Fruit fly (Drosophila melanogaster) whole organism, wandering third instar larva: ENCODE measurements around the gene Vha26.

Experiments
- Abd-B ChIP-seq: fragments of >200 bp; optimal IDR thresholded peaks from 2 replicates; lab custom pipeline; 2017; ENCODE audit warnings: missing biosample characterization, missing genetic modification characterization
- CG32264 ChIP-seq: fragments of 200-800 bp; sonication (Bioruptor generic); optimal IDR thresholded peaks from 2 replicates; lab custom pipeline; 2016; ENCODE audit warnings: missing biosample characterization, missing genetic modification characterization
- CG9705 ChIP-seq: fragments of 200-800 bp; sonication (Bioruptor generic); optimal IDR thresholded peaks from 2 replicates; lab custom pipeline; 2018; ENCODE audit warnings: missing biosample characterization, mild to moderate bottlenecking, missing genetic modification characterization
- CrebA ChIP-seq: fragments of 200-800 bp; sonication (Bioruptor generic); optimal IDR thresholded peaks from 2 replicates; lab custom pipeline; 2016; ENCODE audit warnings: missing biosample characterization, mild to moderate bottlenecking, missing genetic modification characterization, borderline replicate concordance
- Dfd ChIP-seq: fragments of >200 bp; optimal IDR thresholded peaks from 2 replicates; lab custom pipeline; 2017; ENCODE audit warnings: missing biosample characterization, missing genetic modification characterization
- Dif ChIP-seq: fragments of 200-275, 200-300 bp; sonication (Bioruptor generic); optimal IDR thresholded peaks from 2 replicates; lab custom pipeline; 2018; ENCODE audit warnings: missing biosample characterization, missing genetic modification characterization; ENCODE audit not compliant: partially characterized antibody
- GATAd ChIP-seq: sonication (Bioruptor generic); optimal IDR thresholded peaks from 2 replicates; lab custom pipeline; 2016; ENCODE audit warnings: missing biosample characterization, missing genetic modification characterization
- HLH106 ChIP-seq: fragments of 200-800 bp; optimal IDR thresholded peaks from 3 replicates; lab custom pipeline; 2019; ENCODE audit warnings: missing biosample characterization, mild to moderate bottlenecking, missing genetic modification characterization, moderate library complexity
- Hnf4 ChIP-seq: fragments of 200-800 bp; sonication (Bioruptor generic); optimal IDR thresholded peaks from 2 replicates; lab custom pipeline; 2016; ENCODE audit warnings: missing biosample characterization, mild to moderate bottlenecking, missing genetic modification characterization
- Hr78 ChIP-seq: fragments of >200 bp; optimal IDR thresholded peaks from 2 replicates; lab custom pipeline; 2017; ENCODE audit warnings: missing biosample characterization, missing genetic modification characterization
- Hr83 ChIP-seq: fragments of 200-300 bp; sonication (Bioruptor generic); optimal IDR thresholded peaks from 2 replicates; lab custom pipeline; 2016; ENCODE audit warnings: missing biosample characterization, mild to moderate bottlenecking, missing genetic modification characterization, moderate library complexity; ENCODE audit not compliant: poor library complexity, severe bottlenecking
- Jra ChIP-seq: sonication (Bioruptor generic); optimal IDR thresholded peaks from 2 replicates; lab custom pipeline; 2016; ENCODE audit warnings: missing biosample characterization, missing genetic modification characterization
- Mio ChIP-seq: sonication (Bioruptor generic); optimal IDR thresholded peaks from 2 replicates; lab custom pipeline; 2016; ENCODE audit warnings: missing biosample characterization, missing genetic modification characterization
- Myc ChIP-seq: fragments of >200 bp; optimal IDR thresholded peaks from 2 replicates; lab custom pipeline; 2017
- N ChIP-seq: fragments of >200 bp; optimal IDR thresholded peaks from 2 replicates; lab custom pipeline; 2018; ENCODE audit warnings: missing biosample characterization, missing external identifiers, missing genetic modification characterization
- OdsH ChIP-seq: fragments of 200-800 bp; sonication (Bioruptor generic); optimal IDR thresholded peaks from 2 replicates; lab custom pipeline; 2016; ENCODE audit warnings: missing biosample characterization, mild to moderate bottlenecking, missing genetic modification characterization
- Rel ChIP-seq, 2 experiments: fragments of 200-800 bp; sonication (Bioruptor generic) in 1 of 2; optimal IDR thresholded peaks; 2 replicates in 1 of 2; 3 replicates in 1 of 2; lab custom pipeline; 2016 to 2019; ENCODE audit warnings: mild to moderate bottlenecking in 2 of 2, missing biosample characterization in 2 of 2, missing genetic modification characterization in 2 of 2, moderate library complexity in 1 of 2
- Sp1 ChIP-seq: fragments of 200-800 bp; sonication (Bioruptor generic); optimal IDR thresholded peaks from 3 replicates; lab custom pipeline; 2019; ENCODE audit warnings: missing biosample characterization, mild to moderate bottlenecking, missing genetic modification characterization, moderate library complexity
- Vsx2 ChIP-seq: fragments of 200-300, 225-300 bp; sonication (Bioruptor generic); optimal IDR thresholded peaks from 2 replicates; lab custom pipeline; 2018; ENCODE audit warnings: missing biosample characterization, missing genetic modification characterization; ENCODE audit not compliant: partially characterized antibody
- br ChIP-seq: fragments of 200-800 bp; sonication (Bioruptor generic); optimal IDR thresholded peaks from 2 replicates; lab custom pipeline; 2016; ENCODE audit warnings: missing biosample characterization, missing genetic modification characterization
- brk ChIP-seq: fragments of 200-800 bp; sonication (Bioruptor generic); optimal IDR thresholded peaks from 2 replicates; lab custom pipeline; 2016; ENCODE audit warnings: missing biosample characterization, mild to moderate bottlenecking, missing genetic modification characterization
- dl ChIP-seq, 2 experiments: fragments of 175-275, 200-275 bp in 1 of 2; fragments of 200-275 bp in 1 of 2; sonication (Bioruptor generic); optimal IDR thresholded peaks; lab custom pipeline; 2018; ENCODE audit warnings: mild to moderate bottlenecking in 2 of 2, missing biosample characterization in 2 of 2, missing genetic modification characterization in 2 of 2, moderate library complexity in 2 of 2; ENCODE audit not compliant: partially characterized antibody in 2 of 2, insufficient read depth in 1 of 2
- dmrt93B ChIP-seq: fragments of 200-800 bp; sonication (Bioruptor generic); optimal IDR thresholded peaks from 2 replicates; lab custom pipeline; 2018; ENCODE audit warnings: missing biosample characterization, mild to moderate bottlenecking, missing genetic modification characterization
- dsf ChIP-seq: sonication (Bioruptor generic); optimal IDR thresholded peaks from 2 replicates; lab custom pipeline; 2016; ENCODE audit warnings: missing biosample characterization, missing genetic modification characterization, borderline replicate concordance
- ey ChIP-seq: fragments of 200-800 bp; sonication (Bioruptor generic); optimal IDR thresholded peaks from 2 replicates; lab custom pipeline; 2016; ENCODE audit warnings: missing biosample characterization, missing genetic modification characterization
- foxo ChIP-seq, 2 experiments: fragments of 200-800 bp; sonication (Bioruptor generic); optimal IDR thresholded peaks; 2 replicates in 1 of 2; 3 replicates in 1 of 2; lab custom pipeline; 2016 to 2017; ENCODE audit warnings: missing biosample characterization in 2 of 2, missing genetic modification characterization in 2 of 2
- fru ChIP-seq: fragments of 200-800 bp; sonication (Bioruptor generic); optimal IDR thresholded peaks from 3 replicates; lab custom pipeline; 2016; ENCODE audit warnings: missing biosample characterization, mild to moderate bottlenecking, missing genetic modification characterization
- h ChIP-seq: fragments of 200-800 bp; sonication (Bioruptor generic); optimal IDR thresholded peaks from 3 replicates; lab custom pipeline; 2016; ENCODE audit warnings: missing biosample characterization, mild to moderate bottlenecking, missing genetic modification characterization
- jim ChIP-seq: fragments of 175-275, 200-325 bp; sonication (Bioruptor generic); optimal IDR thresholded peaks from 2 replicates; lab custom pipeline; 2016; ENCODE audit warnings: missing biosample characterization, mild to moderate bottlenecking, missing genetic modification characterization
- lola ChIP-seq: fragments of >200 bp; optimal IDR thresholded peaks from 2 replicates; lab custom pipeline; 2017; ENCODE audit warnings: missing biosample characterization, missing genetic modification characterization
- pan ChIP-seq: fragments of >200 bp; optimal IDR thresholded peaks from 2 replicates; lab custom pipeline; 2017
- psq ChIP-seq: fragments of 200-800 bp; sonication (Bioruptor generic); optimal IDR thresholded peaks from 3 replicates; lab custom pipeline; 2017; ENCODE audit warnings: missing biosample characterization, mild to moderate bottlenecking, missing genetic modification characterization, moderate library complexity
- rgr ChIP-seq: fragments of 200-800 bp; sonication (Bioruptor generic); optimal IDR thresholded peaks from 3 replicates; lab custom pipeline; 2016; ENCODE audit warnings: missing biosample characterization, mild to moderate bottlenecking, missing genetic modification characterization
- sage ChIP-seq: fragments of 200-800 bp; sonication (Bioruptor generic); optimal IDR thresholded peaks from 2 replicates; lab custom pipeline; 2016; ENCODE audit warnings: missing biosample characterization, mild to moderate bottlenecking, missing genetic modification characterization
- sv ChIP-seq: fragments of 200-800 bp; sonication (Bioruptor generic); optimal IDR thresholded peaks from 3 replicates; lab custom pipeline; 2016; ENCODE audit warnings: missing biosample characterization, missing genetic modification characterization
- tai ChIP-seq: sonication (Bioruptor generic); optimal IDR thresholded peaks from 2 replicates; lab custom pipeline; 2016; ENCODE audit warnings: missing biosample characterization, missing genetic modification characterization
- usp ChIP-seq: fragments of >200 bp; optimal IDR thresholded peaks from 2 replicates; lab custom pipeline; 2017; ENCODE audit warnings: missing biosample characterization, missing genetic modification characterization
- woc ChIP-seq: sonication (Bioruptor generic); optimal IDR thresholded peaks from 2 replicates; lab custom pipeline; 2016; ENCODE audit warnings: missing biosample characterization, mild to moderate bottlenecking, missing genetic modification characterization

Gene Vha26

DNA sequence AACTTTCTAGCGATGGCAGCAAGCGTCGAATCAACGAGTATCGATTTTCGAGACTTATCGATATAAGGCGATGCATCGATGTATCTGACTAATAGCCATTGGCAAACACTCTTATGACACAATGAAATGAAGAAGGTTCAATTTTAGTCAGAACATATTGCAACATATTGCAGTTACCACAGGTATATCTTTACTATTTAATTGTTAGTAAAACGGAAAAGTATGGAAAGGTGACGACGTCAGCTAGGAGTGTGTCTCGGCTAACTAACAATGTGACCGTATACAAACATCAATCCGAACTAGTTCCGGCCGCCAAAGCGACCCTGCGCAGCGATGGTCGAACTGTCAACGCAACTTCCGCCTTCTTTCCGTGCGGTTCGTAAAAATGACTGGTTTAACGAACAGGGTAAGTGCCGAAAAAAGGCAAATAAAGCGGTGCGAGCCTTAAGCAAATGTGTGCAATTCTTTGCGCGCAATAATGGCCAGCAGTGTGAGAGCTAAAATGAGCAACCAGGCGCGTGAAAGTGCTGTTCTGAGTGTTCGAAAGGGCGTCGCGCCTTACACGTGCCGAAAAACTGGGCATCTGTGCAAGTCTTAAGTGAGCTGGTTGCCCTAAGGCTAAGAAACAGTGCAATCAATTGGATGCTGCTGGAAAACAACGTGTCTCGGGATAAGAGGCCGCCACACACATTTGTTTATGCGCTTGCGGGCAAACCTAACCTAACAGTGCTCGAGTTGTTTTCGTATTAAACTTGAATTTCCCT, 32.7 kb downstream of the Vha26 start, which contains the start of the genes Dph4, Spec2 and RpL13A:
Gene Dph4 (minus strand): TSS at position 11 of the 764 bp plus-strand sequence.
Gene Spec2 (minus strand): TSS at position 11 of the 764 bp plus-strand sequence.
Gene RpL13A (plus strand): TSS at position 360 of the 764 bp plus-strand sequence.
- TF ChIP-seq psq (GFP tag; lab: Kevin White, UChicago) (peak; percentile 69), CG32264 (peak; percentile 69), ey (GFP tag; lab: Kevin White, UChicago) (peak; percentile 61), sage (GFP tag; lab: Kevin White, UChicago) (no peak), jim (GFP tag; lab: Kevin White, UChicago) (no peak), lola (GFP tag; lab: Kevin White, UChicago) (no peak), usp (GFP tag; lab: Kevin White, UChicago) (no peak), brk (GFP tag; lab: Kevin White, UChicago) (no peak), tai (GFP tag; lab: Kevin White, UChicago) (no peak), Mio (GFP tag; lab: Kevin White, UChicago) (peak; percentile 69), HLH106 (tag; lab: Kevin White, UChicago) (peak; percentile 84), br (GFP tag; lab: Kevin White, UChicago) (peak; percentile 88), Sp1 (GFP tag; lab: Kevin White, UChicago) (peak; percentile 93), dmrt93B (GFP tag; lab: Kevin White, UChicago) (peak; percentile 94), N (GFP tag; lab: Kevin White, UChicago) (no peak), Vsx2 (GFP tag; lab: Kevin White, UChicago) (no peak), Jra (peak; percentile 69), h (GFP tag; lab: Kevin White, UChicago) (peak; percentile 90), Myc (lab: Kevin White, UChicago) (peak; percentile 16), foxo (GFP tag; optimal IDR thresholded peaks at IDR 0.05; lab: Kevin White, UChicago) (peak; percentile 42 to 80), GATAd (GFP tag; lab: Kevin White, UChicago) (no peak), CG9705 (GFP tag; lab: Kevin White, UChicago) (peak; percentile 96), dl (GFP tag; optimal IDR thresholded peaks at IDR 0.05; lab: Kevin White, UChicago; ENCODE audit: insufficient read depth in 1 of 2, partially characterized antibody in 2 of 2) (no peak), Abd-B (GFP tag; lab: Kevin White, UChicago) (no peak), Hr78 (GFP tag; lab: Kevin White, UChicago) (no peak), fru (GFP tag; lab: Kevin White, UChicago) (peak; percentile 87), Hr83 (peak; percentile 96), dsf (GFP tag; lab: Kevin White, UChicago) (peak; percentile 76), Dfd (GFP tag; lab: Kevin White, UChicago) (no peak), OdsH (peak; percentile 84), CrebA (GFP tag; lab: Kevin White, UChicago) (no peak), Rel (GFP tag; optimal IDR thresholded peaks at IDR 0.05; lab: Kevin White, UChicago) (no peak), Rel (tag; optimal IDR thresholded peaks at IDR 0.05; lab: Kevin White, UChicago) (peak; percentile 53), woc (GFP tag; lab: Kevin White, UChicago) (no peak), sv (GFP tag; lab: Kevin White, UChicago) (peak; percentile 84), Hnf4 (GFP tag; lab: Kevin White, UChicago) (no peak), rgr (GFP tag; lab: Kevin White, UChicago) (peak; percentile 96), pan (lab: Kevin White, UChicago) (no peak), Dif (GFP tag; lab: Kevin White, UChicago) (no peak)

dm6 chr3R:5627552-5627951, 36.0 kb downstream of the Vha26 start, which contains the start of gene CG31551:
Gene CG31551 (plus strand): TSS chr3R:5627852.
- TF ChIP-seq jim (GFP tag; lab: Kevin White, UChicago) (no peak), Hr78 (GFP tag; lab: Kevin White, UChicago) (no peak), lola (GFP tag; lab: Kevin White, UChicago) (no peak), Vsx2 (GFP tag; lab: Kevin White, UChicago) (no peak), CrebA (GFP tag; lab: Kevin White, UChicago) (no peak), dsf (GFP tag; lab: Kevin White, UChicago) (no peak), ey (GFP tag; lab: Kevin White, UChicago) (no peak), N (GFP tag; lab: Kevin White, UChicago) (no peak), Mio (GFP tag; lab: Kevin White, UChicago) (no peak)
